Worm (Caenorhabditis elegans) whole organism, L1 larva: ENCODE data around the gene hlh-19.

Experiments used
- C16A3.4 ChIP-seq: fragments of 150-350 bp; optimal IDR thresholded peaks from 2 replicates; lab custom pipeline; 2014; ENCODE audit warnings: missing biosample characterization, missing genetic modification characterization
- C34B4.2 ChIP-seq: sonication (generic microtip); optimal IDR thresholded peaks from 2 replicates; lab custom pipeline; 2017; ENCODE audit warnings: mild to moderate bottlenecking, missing genetic modification characterization, missing compliant biosample characterization
- F16B12.6 ChIP-seq: fragments of 150-350 bp; optimal IDR thresholded peaks from 2 replicates; lab custom pipeline; 2014; ENCODE audit warnings: missing biosample characterization, missing genetic modification characterization
- Y116A8C.19 ChIP-seq: sonication (generic microtip); optimal IDR thresholded peaks from 2 replicates; lab custom pipeline; 2016; ENCODE audit warnings: missing compliant biosample characterization, missing genetic modification characterization, borderline replicate concordance
- aha-1 ChIP-seq: fragments of 150-350 bp; optimal IDR thresholded peaks from 2 replicates; lab custom pipeline; 2014; ENCODE audit warnings: missing biosample characterization, missing genetic modification characterization
- alr-1 ChIP-seq: fragments of 200-800 bp; sonication (Bioruptor generic); optimal IDR thresholded peaks from 2 replicates; lab custom pipeline; 2018; ENCODE audit warnings: borderline replicate concordance, mild to moderate bottlenecking, missing genetic modification characterization, missing compliant biosample characterization
- aly-2 ChIP-seq: fragments of 150-350 bp; optimal IDR thresholded peaks from 2 replicates; lab custom pipeline; 2014; ENCODE audit warnings: missing biosample characterization, missing genetic modification characterization
- blmp-1 ChIP-seq: fragments of 150-350 bp; optimal IDR thresholded peaks from 2 replicates; lab custom pipeline; 2014; ENCODE audit warnings: missing biosample characterization, missing genetic modification characterization
- ceh-63 ChIP-seq: fragments of 200-800 bp; sonication (Bioruptor generic); optimal IDR thresholded peaks from 2 replicates; lab custom pipeline; 2018; ENCODE audit warnings: mild to moderate bottlenecking, missing genetic modification characterization, missing compliant biosample characterization
- ceh-8 ChIP-seq: fragments of 200-800 bp; sonication (Bioruptor generic); optimal IDR thresholded peaks from 2 replicates; lab custom pipeline; 2018; ENCODE audit warnings: mild to moderate bottlenecking, missing genetic modification characterization, moderate library complexity, missing compliant biosample characterization
- ceh-82 ChIP-seq, 3 experiments: fragments of 150-350 bp in 1 of 3; sonication (generic microtip) in 2 of 3; optimal IDR thresholded peaks; 2 replicates each; lab custom pipeline; 2014 to 2017; ENCODE audit warnings: missing biosample characterization in 3 of 3, missing genetic modification characterization in 3 of 3
- ceh-88 ChIP-seq: fragments of 200-800 bp; sonication (Bioruptor generic); IDR thresholded peaks from 2 replicates; pipeline ENCODE4 v1.3.6; 2022; ENCODE audit warnings: missing genetic modification characterization, missing compliant biosample characterization
- ceh-90 ChIP-seq: sonication (generic microtip); optimal IDR thresholded peaks from 2 replicates; lab custom pipeline; 2016; ENCODE audit warnings: missing genetic modification characterization, missing compliant biosample characterization
- ces-1 ChIP-seq: fragments of 150-350 bp; optimal IDR thresholded peaks from 2 replicates; lab custom pipeline; 2014; ENCODE audit warnings: missing biosample characterization, missing genetic modification reagents, missing genetic modification characterization
- dsc-1 ChIP-seq: sonication (generic microtip); optimal IDR thresholded peaks from 2 replicates; lab custom pipeline; 2016; ENCODE audit warnings: mild to moderate bottlenecking, missing genetic modification characterization, missing compliant biosample characterization
- egl-13 ChIP-seq: sonication (generic microtip); optimal IDR thresholded peaks from 2 replicates; lab custom pipeline; 2016; ENCODE audit warnings: missing genotype, missing genetic modification reagents, missing genetic modification characterization, missing compliant biosample characterization
- egl-27 ChIP-seq, 2 experiments: fragments of 150-350 bp in 1 of 2; sonication (generic microtip); optimal IDR thresholded peaks; 3 replicates each; lab custom pipeline; 2017 to 2018; ENCODE audit warnings: missing biosample characterization in 2 of 2, missing genetic modification characterization in 2 of 2, missing genetic modification reagents in 2 of 2
- elt-2 ChIP-seq: sonication (generic microtip); optimal IDR thresholded peaks from 2 replicates; lab custom pipeline; 2016; ENCODE audit warnings: missing genetic modification characterization, mild to moderate bottlenecking, inconsistent platforms, missing compliant biosample characterization, missing genetic modification reagents
- elt-3 ChIP-seq, 6 experiments: fragments of 150-350 bp in 1 of 6; sonication (generic microtip); optimal IDR thresholded peaks; 2 replicates each; lab custom pipeline; 2017 to 2018; ENCODE audit warnings: missing biosample characterization in 6 of 6, missing genetic modification characterization in 6 of 6, inconsistent platforms in 1 of 6
- ets-5 ChIP-seq: fragments of 200-800 bp; sonication (Bioruptor generic); IDR thresholded peaks from 2 replicates; pipeline ENCODE4 v1.3.6; 2022; ENCODE audit warnings: missing genetic modification characterization, missing compliant biosample characterization
- fkh-4 ChIP-seq: sonication (generic microtip); optimal IDR thresholded peaks from 2 replicates; lab custom pipeline; 2016; ENCODE audit warnings: missing compliant biosample characterization, missing genetic modification characterization, borderline replicate concordance
- fkh-8 ChIP-seq: sonication (generic microtip); optimal IDR thresholded peaks from 2 replicates; lab custom pipeline; 2016; ENCODE audit warnings: mild to moderate bottlenecking, missing genetic modification characterization, missing compliant biosample characterization
- fos-1 ChIP-seq: fragments of 150-350 bp; optimal IDR thresholded peaks from 2 replicates; lab custom pipeline; 2014; ENCODE audit warnings: missing biosample characterization, missing genetic modification characterization
- grh-1 ChIP-seq: fragments of 200-800 bp; sonication (Bioruptor generic); IDR thresholded peaks from 2 replicates; pipeline ENCODE4 v1.3.6; 2022; ENCODE audit warnings: missing genetic modification reagents, missing genetic modification characterization, missing compliant biosample characterization
- hlh-4 ChIP-seq: sonication (generic microtip); optimal IDR thresholded peaks from 2 replicates; lab custom pipeline; 2016; ENCODE audit warnings: mild to moderate bottlenecking, missing genetic modification characterization, missing compliant biosample characterization
- jun-1 ChIP-seq: fragments of 150-350 bp; optimal IDR thresholded peaks from 2 replicates; lab custom pipeline; 2014; ENCODE audit warnings: missing biosample characterization, missing genetic modification reagents, missing genetic modification characterization
- lin-14 ChIP-seq: fragments of 200-800 bp; sonication (Bioruptor generic); optimal IDR thresholded peaks from 2 replicates; lab custom pipeline; 2018; ENCODE audit warnings: mild to moderate bottlenecking, missing genetic modification characterization, moderate library complexity, missing compliant biosample characterization
- lin-15B ChIP-seq: fragments of 150-350 bp; sonication (generic microtip); optimal IDR thresholded peaks from 3 replicates; lab custom pipeline; 2014; ENCODE audit warnings: missing biosample characterization, missing genetic modification characterization
- lin-35 ChIP-seq, 2 experiments: fragments of 150-350 bp; optimal IDR thresholded peaks; 2 replicates each; lab custom pipeline; 2014; ENCODE audit warnings: missing biosample characterization in 2 of 2, missing genetic modification characterization in 2 of 2, missing genetic modification reagents in 2 of 2
- lir-3 ChIP-seq: sonication (generic microtip); optimal IDR thresholded peaks from 2 replicates; lab custom pipeline; 2016; ENCODE audit warnings: mild to moderate bottlenecking, missing genetic modification characterization, moderate library complexity, missing compliant biosample characterization; ENCODE audit not compliant: poor library complexity
- mab-9 ChIP-seq: fragments of 200-800 bp; sonication (Bioruptor generic); IDR thresholded peaks from 2 replicates; pipeline ENCODE4 v1.3.6; 2022; ENCODE audit warnings: missing genetic modification reagents, missing genetic modification characterization, missing compliant biosample characterization
- mdl-1 ChIP-seq, 2 experiments: fragments of 150-350 bp; optimal IDR thresholded peaks; 2 replicates each; lab custom pipeline; 2014 to 2017; ENCODE audit warnings: missing biosample characterization in 2 of 2, missing genetic modification characterization in 2 of 2, inconsistent platforms in 1 of 2
- mef-2 ChIP-seq: fragments of 150-350 bp; optimal IDR thresholded peaks from 2 replicates; lab custom pipeline; 2014; ENCODE audit warnings: missing biosample characterization, missing genetic modification characterization
- nhr-20 ChIP-seq: sonication (generic microtip); optimal IDR thresholded peaks from 2 replicates; lab custom pipeline; 2016; ENCODE audit warnings: mild to moderate bottlenecking, missing genetic modification characterization, missing compliant biosample characterization
- nhr-237 ChIP-seq: fragments of 150-350 bp; optimal IDR thresholded peaks from 2 replicates; lab custom pipeline; 2014; ENCODE audit warnings: missing biosample characterization, missing genetic modification characterization
- nhr-28 ChIP-seq: fragments of 150-350 bp; optimal IDR thresholded peaks from 2 replicates; lab custom pipeline; 2014; ENCODE audit warnings: missing biosample characterization, missing genetic modification characterization
- nhr-47 ChIP-seq: sonication (generic microtip); optimal IDR thresholded peaks from 2 replicates; lab custom pipeline; 2016; ENCODE audit warnings: mild to moderate bottlenecking, missing genetic modification characterization, moderate library complexity, missing compliant biosample characterization
- nhr-76 ChIP-seq: sonication (generic microtip); optimal IDR thresholded peaks from 2 replicates; lab custom pipeline; 2017; ENCODE audit warnings: missing biosample characterization, missing genetic modification characterization
- nhr-77 ChIP-seq: fragments of 150-350 bp; optimal IDR thresholded peaks from 2 replicates; lab custom pipeline; 2014; ENCODE audit warnings: missing biosample characterization, missing genetic modification characterization
- nhr-85 ChIP-seq: sonication (generic microtip); peaks from one replicate; lab custom pipeline; 2016; ENCODE audit warnings: missing genetic modification characterization, inconsistent platforms, missing compliant biosample characterization
- nhr-90 ChIP-seq: sonication (generic microtip); optimal IDR thresholded peaks from 2 replicates; lab custom pipeline; 2016; ENCODE audit warnings: mild to moderate bottlenecking, missing genetic modification characterization, missing compliant biosample characterization; ENCODE audit not compliant: poor library complexity
- pag-3 ChIP-seq: sonication (generic microtip); optimal IDR thresholded peaks from 2 replicates; lab custom pipeline; 2017; ENCODE audit warnings: missing genetic modification characterization, mild to moderate bottlenecking, missing compliant biosample characterization, antibody characterized with exemption, borderline replicate concordance; ENCODE audit not compliant: insufficient read depth
- pqm-1 ChIP-seq: sonication (generic microtip); optimal IDR thresholded peaks from 3 replicates; lab custom pipeline; 2017; ENCODE audit warnings: missing biosample characterization, missing genetic modification characterization
- rnt-1 ChIP-seq: sonication (generic microtip); optimal IDR thresholded peaks from 2 replicates; lab custom pipeline; 2016; ENCODE audit warnings: mild to moderate bottlenecking, missing genetic modification characterization, moderate library complexity, missing compliant biosample characterization
- sptf-1 ChIP-seq: fragments of 150-350 bp; optimal IDR thresholded peaks from 2 replicates; lab custom pipeline; 2014; ENCODE audit warnings: missing biosample characterization, missing genetic modification characterization
- swsn-7 ChIP-seq: sonication (generic microtip); optimal IDR thresholded peaks from 2 replicates; lab custom pipeline; 2016; ENCODE audit warnings: missing genetic modification characterization, missing compliant biosample characterization
- tbx-2 ChIP-seq: sonication (generic microtip); optimal IDR thresholded peaks from 2 replicates; lab custom pipeline; 2016; ENCODE audit warnings: missing genetic modification characterization, missing compliant biosample characterization
- unc-130 ChIP-seq: fragments of 150-350 bp; optimal IDR thresholded peaks from 2 replicates; lab custom pipeline; 2017; ENCODE audit warnings: missing biosample characterization, missing genetic modification characterization, inconsistent platforms
- unc-30 ChIP-seq: sonication (generic microtip); optimal IDR thresholded peaks from 2 replicates; lab custom pipeline; 2017; ENCODE audit warnings: missing biosample characterization, missing genetic modification characterization
- unc-62 ChIP-seq: fragments of 150-350 bp; optimal IDR thresholded peaks from 2 replicates; lab custom pipeline; 2014; ENCODE audit warnings: missing biosample characterization, missing genetic modification reagents, missing genetic modification characterization
- xbp-1 ChIP-seq: sonication (generic microtip); optimal IDR thresholded peaks from 2 replicates; lab custom pipeline; 2016; ENCODE audit warnings: missing genetic modification characterization, missing compliant biosample characterization
- zip-4 ChIP-seq: fragments of 200-800 bp; sonication (Bioruptor generic); optimal IDR thresholded peaks from 2 replicates; lab custom pipeline; 2018; ENCODE audit warnings: mild to moderate bottlenecking, missing genetic modification characterization, moderate library complexity, missing compliant biosample characterization

Gene hlh-19

ce11 chrX:593245-593733 lies 36.2 kb upstream of the hlh-19 start:
- peak; percentile 16 for TF ChIP-seq ceh-8 (GFP tag; lab: Kevin White, UChicago)
- no peak for TF ChIP-seq unc-30 (tag; lab: Kevin White, UChicago)
- no peak for TF ChIP-seq hlh-4 (tag; lab: Kevin White, UChicago)
- TF ChIP-seq alr-1, result no peak
- TF ChIP-seq ets-5 (GFP tag; lab: Robert Waterston, UW), result no peak
- peak; percentile 39 for TF ChIP-seq ces-1 (GFP tag; lab: Kevin White, UChicago)
- TF ChIP-seq C34B4.2 (tag; lab: Kevin White, UChicago), result no peak
- TF ChIP-seq xbp-1 (tag; lab: Kevin White, UChicago), result peak; percentile 77
- no peak for TF ChIP-seq ceh-88 (GFP tag; lab: Robert Waterston, UW)
- TF ChIP-seq nhr-237 (tag; lab: Kevin White, UChicago), result peak; percentile 77
- TF ChIP-seq nhr-28 (tag; lab: Kevin White, UChicago), result no peak
- peak; percentile 79 for TF ChIP-seq dsc-1 (tag; lab: Kevin White, UChicago)
- TF ChIP-seq ceh-63 (GFP tag; lab: Kevin White, UChicago), result no peak
- peak; percentile 85 for TF ChIP-seq egl-13 (tag; lab: Kevin White, UChicago)
- peak; percentile 80 to 97 for TF ChIP-seq mdl-1 (tag; optimal IDR thresholded peaks at IDR 0.05; lab: Kevin White, UChicago)
- peak; percentile 99 for TF ChIP-seq lin-14 (GFP tag; lab: Kevin White, UChicago)
- peak; percentile 66 for TF ChIP-seq nhr-90 (tag; lab: Kevin White, UChicago)
- TF ChIP-seq rnt-1 (tag; lab: Kevin White, UChicago), result peak; percentile 69
- peak; percentile 37 for TF ChIP-seq elt-2 (tag; lab: Kevin White, UChicago)
- peak; percentile 87 for TF ChIP-seq nhr-20
- peak; percentile 70 for TF ChIP-seq fos-1 (tag; lab: Kevin White, UChicago)
- TF ChIP-seq pqm-1 (tag; lab: Kevin White, UChicago), result no peak
- no peak for TF ChIP-seq sptf-1
- peak; percentile 82 for TF ChIP-seq jun-1 (tag; lab: Kevin White, UChicago)
- TF ChIP-seq tbx-2, result peak; percentile 90
- TF ChIP-seq nhr-85 (tag; lab: Kevin White, UChicago), result peak; percentile 69
- TF ChIP-seq elt-3 (tag; optimal IDR thresholded peaks at IDR 0.05; lab: Kevin White, UChicago), result peak in 1 of 6 experiments; percentile 45
- TF ChIP-seq swsn-7, result peak; percentile 90
- no peak for TF ChIP-seq aha-1
- TF ChIP-seq aly-2 (tag; lab: Kevin White, UChicago), result peak; percentile 44
- peak; percentile 23 to 88 (median 61) for TF ChIP-seq ceh-82 (tag; optimal IDR thresholded peaks at IDR 0.05; lab: Kevin White, UChicago)
- peak; percentile 88 for TF ChIP-seq C16A3.4 (tag; lab: Kevin White, UChicago)
- peak; percentile 23 for TF ChIP-seq Y116A8C.19 (tag; lab: Kevin White, UChicago)
- TF ChIP-seq unc-130 (tag; lab: Kevin White, UChicago), result peak; percentile 38
- TF ChIP-seq nhr-76 (tag; lab: Kevin White, UChicago), result no peak
- TF ChIP-seq nhr-77 (tag; lab: Kevin White, UChicago), result peak; percentile 80
- no peak for TF ChIP-seq lin-15B (tag; lab: Kevin White, UChicago)
- TF ChIP-seq egl-27 (tag; optimal IDR thresholded peaks at IDR 0.05; lab: Kevin White, UChicago), result peak; percentile 45 to 81
- peak; percentile 86 for TF ChIP-seq nhr-47 (tag; lab: Kevin White, UChicago)
- no peak for TF ChIP-seq ceh-90 (tag; lab: Kevin White, UChicago)
- peak; percentile 59 for TF ChIP-seq lir-3 (tag; lab: Kevin White, UChicago)
- TF ChIP-seq blmp-1 (tag; lab: Kevin White, UChicago), result peak; percentile 52
- TF ChIP-seq grh-1 (GFP tag; lab: Robert Waterston, UW), result 0 out of 2 replicates have a peak, but pooled peaks have one; percentile 21
- 0 out of 2 replicates have a peak, but pooled peaks have one; percentile 6 for TF ChIP-seq mab-9 (GFP tag; lab: Robert Waterston, UW)
- TF ChIP-seq mef-2, result peak; percentile 45
- no peak for TF ChIP-seq fkh-4 (tag; lab: Kevin White, UChicago)
- no peak for TF ChIP-seq F16B12.6 (tag; lab: Kevin White, UChicago)
- TF ChIP-seq pag-3 (tag; lab: Kevin White, UChicago), result peak; percentile 88
- TF ChIP-seq lin-35 (GFP tag; optimal IDR thresholded peaks at IDR 0.05; lab: Kevin White, UChicago), result peak; percentile 58 to 70
- no peak for TF ChIP-seq zip-4 (GFP tag; lab: Kevin White, UChicago)
- TF ChIP-seq unc-62, result no peak
- TF ChIP-seq fkh-8 (tag; lab: Kevin White, UChicago), result peak; percentile 93
